Worm (Caenorhabditis elegans): ENCODE measurements around the gene B0280.2.

DNA sequence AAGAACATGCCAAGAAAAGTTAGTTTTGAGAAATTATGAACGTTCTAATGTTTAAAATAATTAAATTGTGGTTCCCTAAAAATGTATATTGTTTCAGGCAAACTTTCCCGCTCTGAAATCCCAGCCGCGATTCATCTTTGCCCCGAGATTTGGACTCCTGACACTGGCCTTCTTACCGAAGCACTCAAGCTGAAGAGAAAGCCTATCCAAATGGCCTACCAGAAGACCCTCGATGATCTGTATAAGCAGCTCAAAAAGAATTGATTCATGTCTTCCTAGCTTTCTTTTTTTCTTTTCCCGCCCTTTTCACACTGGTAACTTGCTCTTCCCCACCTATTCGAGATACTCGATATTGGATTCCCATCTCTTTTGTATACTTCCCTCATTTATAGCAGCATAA is 45.6 kb downstream of the B0280.2 start:
- no peak for TF ChIP-seq W03F9.2 (tag; optimal IDR thresholded peaks at IDR 0.05)
- no peak for TF ChIP-seq him-1 (tag; optimal IDR thresholded peaks at IDR 0.05)
- TF ChIP-seq dao-5 (tag; optimal IDR thresholded peaks at IDR 0.05): no peak
